Fruit fly (Drosophila melanogaster) whole organism, wandering third instar larva: ENCODE measurements around the gene CG42369.

Source experiments
- Dfd ChIP-seq: fragments of >200 bp; optimal IDR thresholded peaks from 2 replicates; lab custom pipeline; 2017; ENCODE audit warnings: missing biosample characterization, missing genetic modification characterization
- Dif ChIP-seq: fragments of 200-275, 200-300 bp; sonication (Bioruptor generic); optimal IDR thresholded peaks from 2 replicates; lab custom pipeline; 2018; ENCODE audit warnings: missing biosample characterization, missing genetic modification characterization; ENCODE audit not compliant: partially characterized antibody
- Hnf4 ChIP-seq: fragments of 200-800 bp; sonication (Bioruptor generic); optimal IDR thresholded peaks from 2 replicates; lab custom pipeline; 2016; ENCODE audit warnings: missing biosample characterization, mild to moderate bottlenecking, missing genetic modification characterization
- Jra ChIP-seq: sonication (Bioruptor generic); optimal IDR thresholded peaks from 2 replicates; lab custom pipeline; 2016; ENCODE audit warnings: missing biosample characterization, missing genetic modification characterization
- br ChIP-seq: fragments of 200-800 bp; sonication (Bioruptor generic); optimal IDR thresholded peaks from 2 replicates; lab custom pipeline; 2016; ENCODE audit warnings: missing biosample characterization, missing genetic modification characterization
- ey ChIP-seq: fragments of 200-800 bp; sonication (Bioruptor generic); optimal IDR thresholded peaks from 2 replicates; lab custom pipeline; 2016; ENCODE audit warnings: missing biosample characterization, missing genetic modification characterization
- sage ChIP-seq: fragments of 200-800 bp; sonication (Bioruptor generic); optimal IDR thresholded peaks from 2 replicates; lab custom pipeline; 2016; ENCODE audit warnings: missing biosample characterization, mild to moderate bottlenecking, missing genetic modification characterization
- usp ChIP-seq: fragments of >200 bp; optimal IDR thresholded peaks from 2 replicates; lab custom pipeline; 2017; ENCODE audit warnings: missing biosample characterization, missing genetic modification characterization

dm6 chr2L:6356686-6357362 lies 40.2 kb downstream of the CG42369 start:
- no peak for TF ChIP-seq Jra (GFP tag; lab: Kevin White, UChicago)
- no peak for TF ChIP-seq Dif (GFP tag; lab: Kevin White, UChicago)
- no peak for TF ChIP-seq usp (GFP tag; lab: Kevin White, UChicago)
- no peak for TF ChIP-seq Hnf4 (GFP tag; lab: Kevin White, UChicago)
- no peak for TF ChIP-seq sage (GFP tag; lab: Kevin White, UChicago)
- no peak for TF ChIP-seq ey
- no peak for TF ChIP-seq br (GFP tag; lab: Kevin White, UChicago)
- TF ChIP-seq Dfd (GFP tag; lab: Kevin White, UChicago) = no peak
